Worm (Caenorhabditis elegans): ENCODE results near the gene hpo-8.

ce11 chrV:6830755-6831227 is 8.3 kb upstream of the hpo-8 start, which contains the start of gene col-142:
- TF ChIP-seq ztf-11 (tag; optimal IDR thresholded peaks at IDR 0.05), result no peak
- TF ChIP-seq mdl-1 (tag; optimal IDR thresholded peaks at IDR 0.05), result no peak
- TF ChIP-seq zag-1 (tag; optimal IDR thresholded peaks at IDR 0.05), result no peak
- no peak for TF ChIP-seq elt-3 (tag; optimal IDR thresholded peaks at IDR 0.05)
- TF ChIP-seq elt-2 (tag; optimal IDR thresholded peaks at IDR 0.05), result no peak
- no peak for TF ChIP-seq pha-4 (tag; optimal IDR thresholded peaks at IDR 0.05)
- no peak for TF ChIP-seq fkh-2 (tag; optimal IDR thresholded peaks at IDR 0.05)
- TF ChIP-seq snpc-4 (tag; optimal IDR thresholded peaks at IDR 0.05), result no peak
- no peak for TF ChIP-seq sea-2 (GFP tag; optimal IDR thresholded peaks at IDR 0.05)
- no peak for TF ChIP-seq tbx-2 (tag; optimal IDR thresholded peaks at IDR 0.05)
- no peak for TF ChIP-seq nhr-43 (tag; optimal IDR thresholded peaks at IDR 0.05; ENCODE audit: poor library complexity, severe bottlenecking)
- TF ChIP-seq lin-15B (tag; optimal IDR thresholded peaks at IDR 0.05), result no peak
- no peak for TF ChIP-seq ceh-28 (tag; optimal IDR thresholded peaks at IDR 0.05)
- TF ChIP-seq elt-1 (tag; optimal IDR thresholded peaks at IDR 0.05), result no peak
